Worm (Caenorhabditis elegans) whole organism, L1 larva: Measurements from ENCODE around the gene spp-31.

Experiments
- efl-1 ChIP-seq, 4 experiments: fragments of 150-350 bp; optimal IDR thresholded peaks in 3 of 4; peaks in 1 of 4; 1 replicate in 1 of 4; 2 replicates in 3 of 4; lab custom pipeline; 2014; ENCODE audit warnings: missing biosample characterization in 2 of 4, missing genetic modification characterization in 2 of 4, missing genetic modification reagents in 2 of 4
- lin-35 ChIP-seq, 2 experiments: fragments of 150-350 bp; optimal IDR thresholded peaks; 2 replicates each; lab custom pipeline; 2014; ENCODE audit warnings: missing biosample characterization in 2 of 2, missing genetic modification characterization in 2 of 2, missing genetic modification reagents in 2 of 2
- mab-9 ChIP-seq: fragments of 200-800 bp; sonication (Bioruptor generic); IDR thresholded peaks from 2 replicates; pipeline ENCODE4 v1.3.6; 2022; ENCODE audit warnings: missing genetic modification reagents, missing genetic modification characterization, missing compliant biosample characterization
- snu-23 ChIP-seq: sonication (generic microtip); optimal IDR thresholded peaks from 2 replicates; lab custom pipeline; 2016; ENCODE audit warnings: missing genetic modification characterization, missing compliant biosample characterization
- unc-30 ChIP-seq: sonication (generic microtip); optimal IDR thresholded peaks from 2 replicates; lab custom pipeline; 2017; ENCODE audit warnings: missing biosample characterization, missing genetic modification characterization

Gene spp-31

DNA sequence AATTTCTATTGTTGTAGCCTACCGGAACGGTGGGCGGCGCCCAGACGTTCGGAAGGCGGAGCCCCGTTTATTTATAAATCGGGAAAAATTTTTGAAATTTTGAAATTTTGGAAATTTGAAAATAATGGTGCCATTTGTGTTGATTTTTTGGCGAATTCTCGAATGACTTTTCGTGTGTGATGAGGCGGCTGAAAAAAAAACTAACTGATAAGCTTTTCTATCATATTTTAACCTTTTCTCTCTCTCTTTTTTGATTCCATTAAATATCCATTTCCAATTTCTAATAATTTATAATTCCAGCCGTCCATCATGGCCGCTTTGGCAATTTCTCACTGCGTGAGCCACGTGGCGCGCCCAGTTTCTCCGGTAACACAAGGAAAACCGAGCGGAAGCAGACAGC, 50.4 kb downstream of the spp-31 start, which contains the start of gene nadk-1:
Gene nadk-1, plus strand, starts transcription at position 301 of the 400 bp plus-strand sequence.
- TF ChIP-seq unc-30 (tag; lab: Kevin White, UChicago) (no peak), lin-35 (GFP tag; optimal IDR thresholded peaks at IDR 0.05; lab: Kevin White, UChicago) (no peak), efl-1 (optimal IDR thresholded peaks at IDR 0.05; lab: Kevin White, UChicago) (no peak), efl-1 (GFP tag; optimal IDR thresholded peaks at IDR 0.05 in 1 of 2; lab: Kevin White, UChicago) (peak in 1 of 2 experiments; percentile 81), snu-23 (GFP tag; lab: Kevin White, UChicago) (no peak), mab-9 (GFP tag; lab: Robert Waterston, UW) (no peak)
